Worm (Caenorhabditis elegans) whole organism, midembryonic: ENCODE data around the gene xtr-1.

Experiments
- T22C8.4 ChIP-seq: fragments of 200-800 bp; sonication (Bioruptor generic); IDR thresholded peaks from 2 replicates; pipeline ENCODE4 v1.3.6; 2022; ENCODE audit warnings: missing genetic modification characterization, missing compliant biosample characterization
- cog-1 ChIP-seq: sonication (generic microtip); optimal IDR thresholded peaks from 2 replicates; lab custom pipeline; 2016; ENCODE audit warnings: missing genetic modification characterization, missing compliant biosample characterization
- flt-1 ChIP-seq: fragments of 200-800 bp; sonication (Bioruptor generic); IDR thresholded peaks from 2 replicates; pipeline ENCODE4 v1.3.6; 2022; ENCODE audit warnings: missing genetic modification characterization, missing compliant biosample characterization
- klf-2 ChIP-seq: fragments of 200-800 bp; sonication (Bioruptor generic); conservative IDR thresholded peaks from 2 replicates; pipeline ENCODE4 v1.3.6; 2022; ENCODE audit warnings: missing genetic modification reagents, missing genetic modification characterization, missing compliant biosample characterization
- med-1 ChIP-seq: sonication (generic microtip); optimal IDR thresholded peaks from 2 replicates; lab custom pipeline; 2017; ENCODE audit warnings: missing genetic modification characterization, mild to moderate bottlenecking, missing compliant biosample characterization, antibody characterized with exemption, missing genetic modification reagents; ENCODE audit not compliant: insufficient read depth
- ref-1 ChIP-seq: fragments of 200-800 bp; sonication (Bioruptor generic); conservative IDR thresholded peaks from 2 replicates; pipeline ENCODE4 v1.3.6; 2022; ENCODE audit warnings: missing genetic modification reagents, missing genetic modification characterization, missing compliant biosample characterization
- tab-1 ChIP-seq: fragments of 200-800 bp; sonication (Bioruptor generic); IDR thresholded peaks from 2 replicates; pipeline ENCODE4 v1.3.6; 2022; ENCODE audit warnings: missing genetic modification characterization, missing compliant biosample characterization
- ztf-23 ChIP-seq: fragments of 200-800 bp; sonication (Bioruptor generic); IDR thresholded peaks from 2 replicates; pipeline ENCODE4 v1.3.6; 2022; ENCODE audit warnings: missing genetic modification reagents, missing genetic modification characterization, missing compliant biosample characterization
- ztf-29 ChIP-seq: fragments of 200-800 bp; sonication (Bioruptor generic); IDR thresholded peaks from 2 replicates; pipeline ENCODE4 v1.3.6; 2022; ENCODE audit warnings: missing genetic modification reagents, missing genetic modification characterization, missing compliant biosample characterization

The xtr-1 gene

ce11 chrX:11852494-11852893 lies at the start of gene xtr-1:
Gene xtr-1 (plus strand): TSS chrX:11852794.
- TF ChIP-seq med-1 (no peak), T22C8.4 (no peak)

- TF ChIP-seq ztf-29 (no peak), cog-1 (tag; lab: Kevin White, UChicago) (no peak)
These were observed 48.5 kb upstream of the xtr-1 start, which contains the start of gene C34E11.4 for ce11 chrX:11804057-11804456. Gene C34E11.4 (plus strand): TSS chrX:11804210.

DNA sequence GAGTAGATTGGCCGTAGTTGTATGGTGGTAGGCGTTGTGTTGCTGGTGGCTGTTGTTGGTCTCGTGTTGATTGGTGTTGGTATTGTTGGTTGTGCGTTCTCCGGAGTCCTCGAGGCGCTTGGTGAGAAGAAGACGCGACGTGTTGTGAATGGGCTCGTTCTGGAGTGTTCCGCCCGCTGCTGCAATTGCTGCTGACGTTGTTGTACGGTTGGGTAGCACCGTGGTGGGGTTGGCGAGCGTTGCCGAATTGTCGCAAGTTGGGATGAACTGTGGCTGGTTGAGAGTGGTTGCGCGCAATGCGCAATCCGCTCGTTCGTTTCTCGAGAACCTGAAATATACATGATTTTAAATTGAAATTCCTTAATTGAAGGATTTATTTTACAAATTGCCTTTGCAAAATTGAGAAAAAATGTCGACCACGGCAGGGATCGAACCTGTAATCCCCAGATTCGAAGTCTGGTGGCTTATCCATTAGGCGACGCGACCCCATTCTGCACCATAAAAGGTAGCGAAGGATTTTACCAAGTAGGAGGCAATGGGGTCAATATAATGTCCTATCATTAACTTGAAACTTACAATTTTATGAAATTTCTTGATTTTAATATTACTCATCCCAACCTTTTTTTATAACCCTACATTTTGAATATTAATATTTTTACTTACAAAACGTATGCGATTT lies 46.3 kb upstream of the xtr-1 start:
- TF ChIP-seq klf-2 (GFP tag; lab: Robert Waterston, UW): no peak

DNA sequence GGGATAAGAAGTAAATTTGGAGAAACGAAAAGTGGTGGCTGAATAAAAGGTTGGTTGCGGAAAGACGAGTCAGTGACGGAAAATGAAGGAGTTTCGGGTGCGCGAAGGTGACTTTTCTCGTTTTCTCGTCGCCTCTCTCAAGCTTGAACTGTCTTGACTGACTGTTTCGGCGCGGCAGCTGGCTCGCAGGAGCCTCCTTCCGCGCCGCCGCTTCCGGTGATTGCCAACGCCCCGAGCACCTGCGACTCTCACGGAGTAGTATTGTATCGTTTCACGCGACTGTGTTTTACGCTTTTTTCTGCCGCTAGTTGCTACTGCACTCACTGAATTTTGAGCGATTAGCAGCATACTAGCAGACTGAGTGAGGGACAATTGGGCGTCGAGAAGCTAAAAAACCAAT lies 37.9 kb upstream of the xtr-1 start, which contains the start of gene C34E11.2:
TSS of gene C34E11.2 (minus strand) at position 84 of the 400 bp plus-strand sequence.
- TF ChIP-seq T22C8.4: no peak
- no peak for TF ChIP-seq klf-2 (GFP tag; lab: Robert Waterston, UW)
- TF ChIP-seq ztf-29: no peak
- no peak for TF ChIP-seq ztf-23 (GFP tag; lab: Robert Waterston, UW)
- no peak for TF ChIP-seq med-1
- TF ChIP-seq tab-1 (GFP tag; lab: Robert Waterston, UW): no peak
- no peak for TF ChIP-seq flt-1 (GFP tag; lab: Robert Waterston, UW)
- TF ChIP-seq cog-1 (tag; lab: Kevin White, UChicago): no peak
- TF ChIP-seq ref-1 (GFP tag; lab: Robert Waterston, UW): no peak

- no peak for TF ChIP-seq ztf-29
- TF ChIP-seq tab-1 (GFP tag; lab: Robert Waterston, UW): no peak
- TF ChIP-seq klf-2 (GFP tag; lab: Robert Waterston, UW): no peak
- no peak for TF ChIP-seq cog-1 (tag; lab: Kevin White, UChicago)
- TF ChIP-seq flt-1 (GFP tag; lab: Robert Waterston, UW): no peak
- TF ChIP-seq ref-1 (GFP tag; lab: Robert Waterston, UW): no peak
- TF ChIP-seq T22C8.4: no peak
- no peak for TF ChIP-seq ztf-23 (GFP tag; lab: Robert Waterston, UW)
- no peak for TF ChIP-seq med-1
These were observed 35.8 kb upstream of the xtr-1 start for ce11 chrX:11816825-11817224.

ce11 chrX:11818711-11819110 lies 33.9 kb upstream of the xtr-1 start:
- TF ChIP-seq ref-1 (GFP tag; lab: Robert Waterston, UW) (no peak), T22C8.4 (no peak), tab-1 (GFP tag; lab: Robert Waterston, UW) (no peak), ztf-23 (GFP tag; lab: Robert Waterston, UW) (no peak), flt-1 (GFP tag; lab: Robert Waterston, UW) (no peak), cog-1 (tag; lab: Kevin White, UChicago) (no peak), klf-2 (GFP tag; lab: Robert Waterston, UW) (no peak), med-1 (no peak), ztf-29 (no peak)

DNA sequence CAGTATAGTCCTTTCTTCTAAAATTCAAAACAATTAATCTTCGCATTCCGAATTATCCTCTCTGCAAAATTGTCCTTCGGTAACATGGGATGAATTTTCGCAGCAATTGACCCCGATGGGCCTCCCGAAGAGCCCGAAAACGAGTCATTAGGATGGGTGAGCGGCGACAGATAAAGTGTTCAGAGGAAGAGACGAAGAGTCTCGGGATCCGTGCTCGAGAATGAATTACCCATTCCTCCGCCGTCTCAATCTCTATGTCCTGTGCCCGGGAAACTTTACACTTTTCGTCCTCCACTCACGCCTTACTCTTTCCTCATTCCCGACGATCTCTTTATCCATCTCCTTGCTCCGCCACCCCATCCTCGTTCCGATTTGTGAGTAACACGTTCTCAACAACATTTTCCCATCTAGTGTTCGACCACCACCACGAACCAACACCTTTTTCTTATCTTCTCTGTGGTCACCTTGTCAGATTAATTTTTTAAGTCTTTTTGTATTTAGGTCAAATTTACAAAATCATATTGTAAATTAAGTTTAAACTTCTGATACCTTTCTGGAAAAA lies 31.4 kb upstream of the xtr-1 start:
- TF ChIP-seq ztf-29: no peak
- TF ChIP-seq flt-1 (GFP tag; lab: Robert Waterston, UW): no peak
- no peak for TF ChIP-seq tab-1 (GFP tag; lab: Robert Waterston, UW)
- TF ChIP-seq cog-1 (tag; lab: Kevin White, UChicago): no peak
- no peak for TF ChIP-seq ref-1 (GFP tag; lab: Robert Waterston, UW)
- TF ChIP-seq T22C8.4: no peak
- no peak for TF ChIP-seq med-1
- no peak for TF ChIP-seq ztf-23 (GFP tag; lab: Robert Waterston, UW)
- no peak for TF ChIP-seq klf-2 (GFP tag; lab: Robert Waterston, UW)

DNA sequence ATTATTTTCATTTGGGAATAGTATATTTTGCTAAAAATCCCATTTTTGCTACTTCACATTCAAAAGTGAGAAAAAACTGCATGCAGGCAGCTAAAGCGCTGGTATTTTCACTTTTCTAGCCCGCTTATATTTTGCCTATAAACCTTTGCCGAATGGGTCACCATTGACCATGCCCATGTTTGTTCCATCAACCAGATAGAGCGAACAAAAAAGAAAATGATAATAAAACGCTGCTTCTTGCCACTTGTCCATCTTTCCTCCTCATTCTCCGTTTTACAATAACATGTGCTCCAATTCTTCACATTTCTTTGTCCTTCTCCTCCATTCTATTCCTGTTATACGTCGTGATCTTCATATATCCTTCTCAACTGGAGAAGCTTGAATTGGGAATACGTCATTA lies 28.9 kb upstream of the xtr-1 start, which contains the start of gene tag-241:
TSS of gene tag-241 (plus strand) at position 301 of the 400 bp plus-strand sequence.
- TF ChIP-seq flt-1 (GFP tag; lab: Robert Waterston, UW): no peak

- no peak for TF ChIP-seq ztf-23 (GFP tag; lab: Robert Waterston, UW)
- no peak for TF ChIP-seq ztf-29
- TF ChIP-seq ref-1 (GFP tag; lab: Robert Waterston, UW): no peak
- no peak for TF ChIP-seq klf-2 (GFP tag; lab: Robert Waterston, UW)
- no peak for TF ChIP-seq med-1
- TF ChIP-seq flt-1 (GFP tag; lab: Robert Waterston, UW): no peak
- no peak for TF ChIP-seq cog-1 (tag; lab: Kevin White, UChicago)
- no peak for TF ChIP-seq tab-1 (GFP tag; lab: Robert Waterston, UW)
- TF ChIP-seq T22C8.4: no peak
These were observed 25.7 kb upstream of the xtr-1 start for ce11 chrX:11826892-11827291.

DNA sequence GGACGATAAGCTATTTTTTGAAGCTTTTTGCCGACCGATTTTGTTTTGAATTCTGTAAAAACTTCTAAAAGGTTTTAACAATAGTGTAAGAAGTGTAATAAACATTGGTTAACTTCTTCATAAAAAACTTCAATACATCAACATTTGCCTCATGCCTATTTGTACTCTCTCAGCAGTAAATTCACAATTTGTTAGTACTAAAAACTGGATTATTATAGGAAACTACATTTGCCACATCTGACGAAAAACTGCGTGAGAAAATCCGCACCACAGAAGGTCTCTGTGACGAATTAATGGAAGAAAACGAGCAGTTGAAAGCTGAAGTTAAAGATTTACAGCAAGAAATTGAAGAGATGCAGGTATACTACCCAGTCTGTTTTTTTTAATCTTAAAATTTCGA lies 25.1 kb upstream of the xtr-1 start:
- TF ChIP-seq cog-1 (tag; lab: Kevin White, UChicago): no peak

DNA sequence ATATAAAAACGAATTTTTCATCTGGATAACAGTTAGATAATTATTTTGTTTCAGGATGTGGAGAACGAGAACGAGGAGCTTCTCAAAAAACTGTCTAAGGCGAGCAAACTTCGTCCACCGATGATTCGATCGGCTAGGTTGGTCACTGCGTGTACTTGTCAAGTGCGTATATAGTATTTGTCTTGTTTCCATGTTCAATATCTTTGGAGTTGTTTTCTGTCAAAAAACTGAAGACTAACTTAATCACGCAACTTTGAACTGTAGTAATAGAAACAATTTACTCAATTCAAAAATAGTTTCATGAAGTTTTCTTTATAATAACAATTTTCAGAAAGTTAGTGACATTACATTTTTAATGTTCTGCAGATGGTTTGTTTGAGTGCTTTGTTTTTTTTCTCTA lies 23.9 kb upstream of the xtr-1 start:
- no peak for TF ChIP-seq klf-2 (GFP tag; lab: Robert Waterston, UW)
- no peak for TF ChIP-seq ztf-23 (GFP tag; lab: Robert Waterston, UW)
- no peak for TF ChIP-seq ztf-29
